Worm (Caenorhabditis elegans): ENCODE data around the gene txt-4.

DNA sequence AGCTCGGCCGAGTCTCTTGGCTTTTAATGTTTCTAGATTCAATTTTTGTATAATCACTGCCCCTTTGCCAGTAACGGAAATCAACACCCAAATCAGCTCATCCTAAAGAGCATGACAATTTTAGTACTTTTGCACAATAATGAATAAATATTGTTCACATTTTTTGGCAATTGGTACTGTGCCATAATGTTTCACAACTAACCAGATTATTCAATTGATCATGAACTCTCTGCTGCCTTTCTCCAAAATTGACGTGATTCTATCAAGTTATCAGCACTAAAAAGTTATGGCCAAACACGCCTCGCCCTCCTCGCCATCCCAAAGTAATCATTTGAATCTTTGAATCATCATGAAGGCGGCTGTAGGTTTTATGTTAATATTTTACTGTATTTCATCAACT is 51.5 kb downstream of the txt-4 start, which contains the start of gene hpo-6:
- no peak for TF ChIP-seq egl-27 (tag; optimal IDR thresholded peaks at IDR 0.05)
- no peak for TF ChIP-seq lin-11 (tag; optimal IDR thresholded peaks at IDR 0.05)
- no peak for TF ChIP-seq lin-13 (GFP tag; optimal IDR thresholded peaks at IDR 0.05)
- no peak for TF ChIP-seq lin-39 (tag; optimal IDR thresholded peaks at IDR 0.05)
- TF ChIP-seq nhr-77 (tag; optimal IDR thresholded peaks at IDR 0.05): no peak
- no peak for TF ChIP-seq gmeb-1 (tag; optimal IDR thresholded peaks at IDR 0.05)
- no peak for TF ChIP-seq unc-39 (tag; optimal IDR thresholded peaks at IDR 0.05)
- TF ChIP-seq nhr-129 (tag; optimal IDR thresholded peaks at IDR 0.05): no peak

Data from whole organism, L2 larva.